Worm (Caenorhabditis elegans): ENCODE measurements around the gene ent-5.

ent-5 gene

DNA sequence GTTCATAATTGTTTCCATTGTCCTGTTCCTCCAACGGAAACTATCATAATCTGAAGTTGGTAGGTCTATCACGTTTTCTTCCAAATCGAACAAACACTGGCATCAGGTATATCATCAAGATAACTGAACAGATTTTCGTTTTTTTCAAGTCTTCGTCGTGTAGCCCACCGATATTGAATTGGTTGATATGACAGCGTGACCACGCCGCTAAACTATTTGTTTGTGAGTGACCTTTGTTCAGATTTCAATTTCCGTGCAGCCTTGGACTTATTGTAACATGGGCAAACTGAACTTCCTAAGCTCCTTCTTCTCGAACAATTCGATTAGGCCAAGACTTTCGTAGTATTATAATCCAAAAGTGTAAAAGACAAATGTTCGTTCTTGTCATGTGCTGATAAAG is 36.6 kb upstream of the ent-5 start:
- TF ChIP-seq nhr-21 (tag; optimal IDR thresholded peaks at IDR 0.05) (no peak), mab-5 (tag; optimal IDR thresholded peaks at IDR 0.05) (no peak), blmp-1 (tag; optimal IDR thresholded peaks at IDR 0.05; ENCODE audit: insufficient read depth) (no peak), ceh-16 (tag; optimal IDR thresholded peaks at IDR 0.05) (no peak), ZK546.5 (tag; optimal IDR thresholded peaks at IDR 0.05) (no peak), sma-9 (GFP tag; optimal IDR thresholded peaks at IDR 0.05) (no peak), sma-9 (tag; optimal IDR thresholded peaks at IDR 0.05) (no peak), nhr-10 (tag; optimal IDR thresholded peaks at IDR 0.05) (no peak), aly-2 (tag; optimal IDR thresholded peaks at IDR 0.05) (no peak), nhr-77 (tag; optimal IDR thresholded peaks at IDR 0.05) (no peak), alr-1 (tag; optimal IDR thresholded peaks at IDR 0.05) (no peak), mbf-1 (tag; optimal IDR thresholded peaks at IDR 0.05) (no peak), snpc-4 (tag; optimal IDR thresholded peaks at IDR 0.05) (no peak), Y55F3AM.14 (GFP tag; optimal IDR thresholded peaks at IDR 0.05) (no peak), mdl-1 (tag; optimal IDR thresholded peaks at IDR 0.05) (no peak), sma-3 (GFP tag; optimal IDR thresholded peaks at IDR 0.05) (no peak)

DNA sequence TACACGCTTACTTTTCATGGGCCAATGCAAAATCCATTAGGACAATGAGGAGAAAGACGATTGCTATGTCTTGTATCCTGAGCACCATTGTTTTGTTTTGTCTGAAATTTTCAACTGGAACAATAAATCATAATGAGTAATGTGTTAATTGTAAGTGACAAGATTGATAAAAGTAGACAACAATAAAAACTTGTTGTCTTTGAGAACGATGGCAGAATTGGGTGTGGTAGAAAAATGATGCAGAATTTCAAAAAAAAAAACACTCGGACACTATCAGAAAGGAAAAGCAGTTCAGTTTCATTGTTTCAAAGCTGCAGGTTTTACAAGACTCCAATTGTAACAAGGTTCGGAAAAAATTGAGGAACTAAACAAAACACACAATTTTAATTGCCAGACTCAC is 33.6 kb upstream of the ent-5 start, which contains the start of gene K02G10.15:
K02G10.15 (minus strand) TSS at position 101 of the 400 bp plus-strand sequence.
- no peak for TF ChIP-seq peb-1 (tag; optimal IDR thresholded peaks at IDR 0.05)
- no peak for TF ChIP-seq lin-11 (tag; optimal IDR thresholded peaks at IDR 0.05)
- no peak for TF ChIP-seq unc-55 (GFP tag; optimal IDR thresholded peaks at IDR 0.05)
- no peak for TF ChIP-seq ama-1 (optimal IDR thresholded peaks at IDR 0.05)
- TF ChIP-seq nhr-237 (tag; optimal IDR thresholded peaks at IDR 0.05) = no peak
- no peak for TF ChIP-seq skn-1 (tag; optimal IDR thresholded peaks at IDR 0.05)
- TF ChIP-seq mab-5 (tag; optimal IDR thresholded peaks at IDR 0.05) = no peak
- no peak for TF ChIP-seq nhr-10 (tag; optimal IDR thresholded peaks at IDR 0.05)
- no peak for TF ChIP-seq ZK546.5 (tag; optimal IDR thresholded peaks at IDR 0.05)
- TF ChIP-seq dmd-4 (tag; optimal IDR thresholded peaks at IDR 0.05) = no peak
- TF ChIP-seq lin-39 (tag; optimal IDR thresholded peaks at IDR 0.05) = no peak
- TF ChIP-seq zag-1 (tag; optimal IDR thresholded peaks at IDR 0.05) = no peak

DNA sequence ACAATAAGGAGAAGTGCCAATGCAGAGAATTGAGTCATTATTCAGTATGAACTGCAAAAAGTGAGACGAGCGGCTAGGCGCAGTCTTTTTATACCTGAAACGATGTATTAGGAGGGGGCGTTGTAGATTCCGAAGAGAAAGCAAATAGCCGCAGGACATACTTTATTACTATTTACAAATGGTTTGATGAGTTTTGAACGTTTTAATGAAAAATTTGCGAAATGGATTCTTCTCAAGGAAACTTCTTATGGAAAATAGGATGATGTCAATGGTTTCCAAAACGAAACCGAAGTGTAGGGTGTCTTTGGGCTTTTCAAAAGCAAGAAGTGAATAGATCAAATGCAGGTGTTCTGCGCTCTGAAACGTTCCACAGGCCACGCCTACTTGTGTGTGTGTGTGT is 29.0 kb upstream of the ent-5 start, which contains the start of gene flp-11:
flp-11 (minus strand) TSS at position 101 of the 400 bp plus-strand sequence.
- TF ChIP-seq blmp-1 (tag; optimal IDR thresholded peaks at IDR 0.05; ENCODE audit: insufficient read depth) = no peak
- TF ChIP-seq peb-1 (tag; optimal IDR thresholded peaks at IDR 0.05) = no peak
- TF ChIP-seq unc-62 (GFP tag; optimal IDR thresholded peaks at IDR 0.05) = no peak
- TF ChIP-seq lin-11 (tag; optimal IDR thresholded peaks at IDR 0.05) = no peak
- no peak for TF ChIP-seq mdl-1 (tag; optimal IDR thresholded peaks at IDR 0.05)
- no peak for TF ChIP-seq elt-1 (tag; optimal IDR thresholded peaks at IDR 0.05)
- TF ChIP-seq ceh-82 (tag; optimal IDR thresholded peaks at IDR 0.05) = no peak

DNA sequence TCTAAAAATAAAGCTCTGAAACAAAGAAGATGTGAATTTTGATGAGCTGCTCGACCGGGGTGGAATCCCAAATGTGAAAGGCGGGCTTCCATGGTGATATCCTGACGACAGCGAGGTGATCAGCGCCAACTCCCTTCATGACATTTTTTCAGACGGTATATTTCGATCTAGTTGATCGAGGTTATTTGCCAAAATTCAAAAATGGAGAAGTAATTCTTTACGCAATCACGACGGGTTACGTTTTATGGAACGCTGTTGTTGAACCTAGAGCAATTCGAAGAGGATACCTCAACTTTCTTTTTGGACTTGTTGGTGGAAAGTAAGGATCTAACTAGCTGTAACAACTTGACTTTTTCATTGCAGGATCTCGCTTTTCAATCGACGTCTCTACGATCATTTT is 27.7 kb upstream of the ent-5 start:
- TF ChIP-seq C34F6.9 (tag; optimal IDR thresholded peaks at IDR 0.05) = no peak
- TF ChIP-seq dmd-4 (tag; optimal IDR thresholded peaks at IDR 0.05) = no peak
- no peak for TF ChIP-seq nhr-23 (tag; optimal IDR thresholded peaks at IDR 0.05)
- no peak for TF ChIP-seq R02D3.7 (tag; optimal IDR thresholded peaks at IDR 0.05)
- no peak for TF ChIP-seq mdl-1 (tag; optimal IDR thresholded peaks at IDR 0.05)
- TF ChIP-seq sma-3 (GFP tag; optimal IDR thresholded peaks at IDR 0.05) = no peak
- TF ChIP-seq nhr-25 (tag; optimal IDR thresholded peaks at IDR 0.05) = no peak
- no peak for TF ChIP-seq gmeb-1 (tag; optimal IDR thresholded peaks at IDR 0.05)
- no peak for TF ChIP-seq nhr-77 (tag; optimal IDR thresholded peaks at IDR 0.05)
- no peak for TF ChIP-seq ztf-11 (tag; optimal IDR thresholded peaks at IDR 0.05)
- no peak for TF ChIP-seq alr-1 (tag; optimal IDR thresholded peaks at IDR 0.05)
- no peak for TF ChIP-seq aly-2 (tag; optimal IDR thresholded peaks at IDR 0.05)
- TF ChIP-seq unc-55 (GFP tag; optimal IDR thresholded peaks at IDR 0.05) = no peak
- no peak for TF ChIP-seq nhr-21 (tag; optimal IDR thresholded peaks at IDR 0.05)
- TF ChIP-seq snpc-4 (tag; optimal IDR thresholded peaks at IDR 0.05) = no peak

DNA sequence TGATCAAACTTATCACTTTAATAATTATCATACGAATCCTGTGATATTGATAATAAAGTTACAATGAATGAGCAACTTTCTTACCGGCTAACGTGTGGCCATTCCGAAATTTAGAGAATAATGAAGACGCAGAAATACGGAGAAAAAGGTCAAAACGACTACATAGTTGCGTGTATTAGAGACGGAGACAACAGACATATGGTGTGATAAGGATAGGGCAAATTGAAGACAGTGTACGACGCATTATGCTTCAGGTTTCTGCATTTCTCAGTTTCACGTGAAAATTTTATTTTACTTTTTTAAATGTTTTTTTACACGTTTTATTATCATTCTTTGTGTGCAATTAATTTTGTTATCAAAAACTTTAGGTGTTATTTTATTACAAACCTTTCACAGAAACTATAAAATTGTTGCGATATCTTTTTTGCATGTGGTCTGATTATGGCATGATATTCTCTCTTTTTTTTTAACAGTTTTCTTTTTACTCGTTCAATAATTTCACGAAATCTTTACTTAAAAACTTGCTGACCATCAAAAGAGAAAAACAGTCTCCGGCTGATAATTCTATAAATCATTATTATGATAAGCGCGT is 24.3 kb upstream of the ent-5 start, which contains the start of gene tmem-135:
tmem-135 (plus strand) TSS at position 542 of the 592 bp plus-strand sequence.
- TF ChIP-seq nhr-12 (tag; optimal IDR thresholded peaks at IDR 0.05) (no peak), sma-9 (GFP tag; optimal IDR thresholded peaks at IDR 0.05) (peak; percentile 26), sma-9 (tag; optimal IDR thresholded peaks at IDR 0.05) (no peak)

Data from whole organism, L2 larva.